Worm (Caenorhabditis elegans): ENCODE data around the gene nhr-12.

The nhr-12 gene

DNA sequence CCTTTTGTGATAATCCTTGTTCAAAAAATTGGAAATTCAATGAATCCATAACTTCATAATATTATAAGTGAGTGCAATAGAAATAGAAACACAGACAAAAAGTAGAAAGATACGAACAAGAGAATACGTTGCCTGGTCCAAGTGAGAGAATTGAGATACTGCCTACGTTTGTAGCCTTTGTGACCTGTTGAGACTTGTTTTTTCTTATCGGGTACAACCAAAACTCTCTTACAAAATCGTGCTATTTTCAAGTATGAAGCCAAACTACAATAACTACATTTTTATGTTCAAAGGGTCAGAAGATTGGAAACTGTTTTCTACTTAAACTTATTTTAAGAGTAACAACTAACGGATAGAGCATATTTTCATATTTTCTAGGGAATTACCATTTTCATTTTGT lies 2.2 kb downstream of the nhr-12 start, which contains the start of gene nhr-205:
nhr-205 (minus strand) TSS at position 141 of the 400 bp plus-strand sequence.
- no peak for TF ChIP-seq elt-1 (tag; optimal IDR thresholded peaks at IDR 0.05)
- TF ChIP-seq egl-27 (tag; optimal IDR thresholded peaks at IDR 0.05): no peak
- no peak for TF ChIP-seq unc-39 (tag; optimal IDR thresholded peaks at IDR 0.05)
- no peak for TF ChIP-seq ceh-82 (tag; optimal IDR thresholded peaks at IDR 0.05)
- TF ChIP-seq unc-55 (GFP tag; optimal IDR thresholded peaks at IDR 0.05): no peak
- no peak for TF ChIP-seq nhr-129 (tag; optimal IDR thresholded peaks at IDR 0.05)
- TF ChIP-seq mdl-1 (tag; optimal IDR thresholded peaks at IDR 0.05): no peak
- TF ChIP-seq nhr-6 (tag; optimal IDR thresholded peaks at IDR 0.05): no peak
- no peak for TF ChIP-seq lin-11 (tag; optimal IDR thresholded peaks at IDR 0.05)
- TF ChIP-seq crh-2 (tag; optimal IDR thresholded peaks at IDR 0.05): no peak
- no peak for TF ChIP-seq nhr-237 (tag; optimal IDR thresholded peaks at IDR 0.05)
- no peak for TF ChIP-seq nhr-23 (tag; optimal IDR thresholded peaks at IDR 0.05)
- TF ChIP-seq elt-3 (tag; optimal IDR thresholded peaks at IDR 0.05): no peak
- no peak for TF ChIP-seq lin-13 (GFP tag; optimal IDR thresholded peaks at IDR 0.05)
- TF ChIP-seq mab-5 (tag; optimal IDR thresholded peaks at IDR 0.05): no peak
- TF ChIP-seq blmp-1 (tag; optimal IDR thresholded peaks at IDR 0.05; ENCODE audit: insufficient read depth): no peak
- no peak for TF ChIP-seq ama-1 (optimal IDR thresholded peaks at IDR 0.05)
- no peak for TF ChIP-seq skn-1 (tag; optimal IDR thresholded peaks at IDR 0.05)
- TF ChIP-seq nhr-25 (tag; optimal IDR thresholded peaks at IDR 0.05): no peak
- TF ChIP-seq ztf-1 (GFP tag; conservative IDR thresholded peaks at IDR 0.05): no peak

DNA sequence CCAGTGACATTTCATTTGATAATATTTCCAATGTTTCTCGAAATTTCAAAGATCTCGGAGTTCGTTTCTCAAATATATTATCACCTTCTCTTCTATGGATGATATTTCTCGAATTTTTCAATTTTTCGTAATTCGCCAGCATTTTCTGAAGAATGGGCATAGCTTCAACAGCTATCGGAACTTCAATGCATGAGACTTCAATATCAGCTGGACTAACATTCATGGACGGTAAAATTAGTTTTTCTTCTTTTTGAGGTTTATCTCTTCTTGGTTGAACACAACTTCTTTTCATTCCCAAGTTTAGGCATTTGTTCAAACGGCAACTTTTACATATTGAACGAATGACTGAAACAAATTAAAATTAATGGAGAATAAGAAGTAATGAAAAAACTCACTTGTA lies 2.9 kb downstream of the nhr-12 start:
- TF ChIP-seq nhr-10 (tag; optimal IDR thresholded peaks at IDR 0.05) (no peak), fos-1 (tag; optimal IDR thresholded peaks at IDR 0.05) (no peak)

DNA sequence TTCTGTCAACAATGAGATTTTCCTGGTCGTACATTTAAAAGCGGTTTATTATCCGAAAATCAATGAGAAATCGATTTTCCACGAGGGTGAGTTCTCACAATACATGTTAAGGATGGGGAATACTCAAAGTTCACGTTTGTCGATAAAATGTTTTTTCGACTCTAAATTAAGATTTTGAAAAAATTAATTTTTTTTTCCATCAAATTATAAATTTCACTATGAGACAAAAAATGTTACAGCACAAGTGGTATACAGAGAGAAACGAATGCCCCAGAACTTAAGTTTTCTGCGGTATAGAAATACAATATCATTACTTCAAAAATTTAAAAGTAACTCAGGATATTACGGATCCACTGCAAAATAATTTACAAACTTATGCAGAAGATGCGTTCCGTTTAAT lies 5.6 kb downstream of the nhr-12 start, which contains the start of gene R04B5.1:
R04B5.1 (minus strand) TSS at position 101 of the 400 bp plus-strand sequence.
- TF ChIP-seq ama-1 (optimal IDR thresholded peaks at IDR 0.05) (no peak), mdl-1 (tag; optimal IDR thresholded peaks at IDR 0.05) (no peak), skn-1 (tag; optimal IDR thresholded peaks at IDR 0.05) (no peak), ceh-82 (tag; optimal IDR thresholded peaks at IDR 0.05) (no peak), ztf-4 (tag; optimal IDR thresholded peaks at IDR 0.05) (no peak), zag-1 (tag; optimal IDR thresholded peaks at IDR 0.05) (no peak), nhr-77 (tag; optimal IDR thresholded peaks at IDR 0.05) (no peak), gmeb-1 (tag; optimal IDR thresholded peaks at IDR 0.05) (no peak), nhr-25 (tag; optimal IDR thresholded peaks at IDR 0.05) (no peak), R02D3.7 (tag; optimal IDR thresholded peaks at IDR 0.05) (no peak), ztf-1 (GFP tag; conservative IDR thresholded peaks at IDR 0.05) (no peak)

DNA sequence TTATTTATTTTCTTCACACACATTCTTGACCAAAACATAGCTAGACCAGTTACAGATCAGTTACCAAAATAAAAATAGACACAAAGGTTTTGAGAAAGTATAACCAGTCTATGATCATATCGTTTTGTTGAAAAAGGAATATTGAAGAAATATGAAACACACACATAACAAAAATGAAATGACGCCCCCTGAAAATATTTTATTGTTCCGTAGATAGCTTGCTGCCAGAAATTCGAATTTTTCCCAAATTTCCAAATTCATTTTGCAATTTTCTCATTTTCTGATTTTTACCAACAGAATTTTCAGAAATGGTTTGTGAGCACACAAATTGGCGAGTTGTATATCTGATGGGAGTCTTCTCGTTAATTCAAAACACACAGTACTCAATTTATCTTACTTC lies 8.4 kb downstream of the nhr-12 start, which contains the start of gene F57A8.7:
F57A8.7 (plus strand) TSS at position 301 of the 400 bp plus-strand sequence.
- TF ChIP-seq nhr-6 (tag; optimal IDR thresholded peaks at IDR 0.05) (no peak), zag-1 (tag; optimal IDR thresholded peaks at IDR 0.05) (no peak), elt-3 (tag; optimal IDR thresholded peaks at IDR 0.05) (no peak), ztf-1 (GFP tag; conservative IDR thresholded peaks at IDR 0.05) (no peak), lsy-2 (tag; optimal IDR thresholded peaks at IDR 0.05) (no peak), R02D3.7 (tag; optimal IDR thresholded peaks at IDR 0.05) (no peak), nhr-23 (tag; optimal IDR thresholded peaks at IDR 0.05) (no peak), nhr-11 (tag; optimal IDR thresholded peaks at IDR 0.05) (no peak)

DNA sequence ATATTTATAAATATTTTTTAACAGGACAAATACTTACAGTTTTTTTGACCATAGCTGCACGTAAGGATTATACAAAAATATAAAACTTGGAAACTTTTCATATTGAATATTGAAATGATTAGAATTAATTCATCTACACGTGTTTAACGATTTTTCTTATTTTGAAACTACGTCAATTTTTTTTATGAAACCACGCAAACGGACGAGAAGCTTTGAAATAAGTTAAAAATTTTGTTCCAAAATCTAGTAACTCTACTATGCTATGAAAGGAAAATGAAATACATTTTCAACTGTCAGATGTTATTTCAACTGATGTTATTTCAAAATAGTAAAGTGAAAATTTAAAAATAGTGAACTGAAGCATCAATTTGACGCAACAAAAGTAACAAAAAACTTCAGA lies 10.1 kb downstream of the nhr-12 start, which contains the start of gene F57A8.6:
F57A8.6 (minus strand) TSS at position 101 of the 400 bp plus-strand sequence.
- TF ChIP-seq C34F6.9 (tag; optimal IDR thresholded peaks at IDR 0.05): no peak
- no peak for TF ChIP-seq dmd-4 (tag; optimal IDR thresholded peaks at IDR 0.05)
- no peak for TF ChIP-seq nhr-6 (tag; optimal IDR thresholded peaks at IDR 0.05)
- no peak for TF ChIP-seq lin-13 (GFP tag; optimal IDR thresholded peaks at IDR 0.05)
- no peak for TF ChIP-seq gmeb-1 (tag; optimal IDR thresholded peaks at IDR 0.05)
- TF ChIP-seq ztf-11 (tag; optimal IDR thresholded peaks at IDR 0.05): no peak
- TF ChIP-seq F13H6.1 (tag; optimal IDR thresholded peaks at IDR 0.05): no peak
- no peak for TF ChIP-seq unc-55 (GFP tag; optimal IDR thresholded peaks at IDR 0.05)
- no peak for TF ChIP-seq ceh-16 (tag; optimal IDR thresholded peaks at IDR 0.05)
- TF ChIP-seq nhr-25 (tag; optimal IDR thresholded peaks at IDR 0.05): no peak
- TF ChIP-seq elt-3 (tag; optimal IDR thresholded peaks at IDR 0.05): no peak
- TF ChIP-seq nhr-237 (tag; optimal IDR thresholded peaks at IDR 0.05): no peak
- TF ChIP-seq blmp-1 (tag; optimal IDR thresholded peaks at IDR 0.05; ENCODE audit: insufficient read depth): no peak

Measured in whole organism, L2 larva.